Worm (Caenorhabditis elegans): ENCODE results near the gene tap-1.

DNA sequence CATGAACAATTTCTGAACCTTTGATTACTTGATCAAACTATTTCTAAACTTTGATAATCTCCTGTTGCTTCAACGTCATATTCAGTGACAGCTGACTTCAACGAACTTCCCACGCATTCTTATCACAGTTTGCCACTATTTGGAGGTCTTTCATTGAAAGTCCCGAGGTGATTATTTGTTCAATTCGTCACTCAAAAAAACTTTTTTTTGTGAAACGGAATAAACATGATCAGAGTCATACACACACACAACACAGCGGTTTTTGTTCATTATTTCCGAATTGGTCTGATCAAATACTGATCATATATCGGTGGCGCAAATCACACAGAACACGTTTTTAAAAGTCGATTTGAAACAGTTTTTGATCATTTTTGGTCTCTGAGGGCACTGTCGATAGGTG lies 33.0 kb upstream of the tap-1 start:
- TF ChIP-seq nhr-90 (tag; optimal IDR thresholded peaks at IDR 0.05; ENCODE audit: poor library complexity) (no peak), fos-1 (tag; optimal IDR thresholded peaks at IDR 0.05) (no peak), ceh-82 (tag; optimal IDR thresholded peaks at IDR 0.05) (no peak), lin-13 (GFP tag; optimal IDR thresholded peaks at IDR 0.05) (no peak), alr-1 (tag; optimal IDR thresholded peaks at IDR 0.05; ENCODE audit: borderline replicate concordance) (no peak), ztf-11 (tag; optimal IDR thresholded peaks at IDR 0.05) (no peak), lin-15B (tag; optimal IDR thresholded peaks at IDR 0.05) (no peak), nhr-77 (tag; optimal IDR thresholded peaks at IDR 0.05) (no peak), nhr-237 (tag; optimal IDR thresholded peaks at IDR 0.05) (no peak), nhr-28 (tag; optimal IDR thresholded peaks at IDR 0.05) (no peak), egl-27 (tag; optimal IDR thresholded peaks at IDR 0.05) (no peak), lin-39 (tag; optimal IDR thresholded peaks at IDR 0.05) (no peak), hpl-2 (GFP tag; optimal IDR thresholded peaks at IDR 0.05) (no peak), ceh-63 (GFP tag; optimal IDR thresholded peaks at IDR 0.05) (no peak)
